Fruit fly (Drosophila melanogaster): ENCODE data around the gene Spn28Da.

Spn28Da gene

dm6 chr2L:7899949-7900348, 11.0 kb upstream of the Spn28Da start (continued):
- TF ChIP-seq CG2875 (GFP tag; optimal IDR thresholded peaks at IDR 0.05) (no peak), Deaf1 (tag; optimal IDR thresholded peaks at IDR 0.05) (no peak), nom (GFP tag; optimal IDR thresholded peaks at IDR 0.05) (peak; percentile 94), tx (GFP tag; optimal IDR thresholded peaks at IDR 0.05) (no peak), H2.0 (GFP tag; IDR thresholded peaks at IDR 0.05) (no peak), CG7271 (tag; optimal IDR thresholded peaks at IDR 0.05) (no peak), prd (optimal IDR thresholded peaks at IDR 0.05) (no peak), prd (GFP tag; IDR thresholded peaks at IDR 0.05) (peak; percentile 12; the same call in 1 of the 3 replicates), Hmx (GFP tag; optimal IDR thresholded peaks at IDR 0.05) (no peak), YL-1 (GFP tag; optimal IDR thresholded peaks at IDR 0.05) (no peak), Mes4 (GFP tag; optimal IDR thresholded peaks at IDR 0.05) (no peak), fu2 (GFP tag; optimal IDR thresholded peaks at IDR 0.05) (no peak), CG7372 (GFP tag; IDR thresholded peaks at IDR 0.05) (no peak), aop (GFP tag; IDR thresholded peaks at IDR 0.05) (no peak), ci (GFP tag; IDR thresholded peaks at IDR 0.05) (0 out of 3 replicates have a peak, but pooled peaks have one; percentile 23), CG1529 (GFP tag; optimal IDR thresholded peaks at IDR 0.05) (no peak), Ravus (GFP tag; IDR thresholded peaks at IDR 0.05) (no peak), sens (GFP tag) (peak; percentile 70), CG12659 (GFP tag; optimal IDR thresholded peaks at IDR 0.05) (no peak), row (GFP tag; IDR thresholded peaks at IDR 0.05) (no peak), Dek (tag; optimal IDR thresholded peaks at IDR 0.05) (no peak), oc (tag; optimal IDR thresholded peaks at IDR 0.05) (no peak), dmrt99B (tag; optimal IDR thresholded peaks at IDR 0.05) (peak; percentile 48), HLH4C (GFP tag; IDR thresholded peaks at IDR 0.05; ENCODE audit: partially characterized antibody) (no peak), p53 (GFP tag; optimal IDR thresholded peaks at IDR 0.05) (no peak), al (GFP tag; IDR thresholded peaks at IDR 0.05) (no peak), bsh (GFP tag; optimal IDR thresholded peaks at IDR 0.05) (peak in 1 of 2 experiments; percentile 93), Drgx (GFP tag; IDR thresholded peaks at IDR 0.05) (peak; percentile 88), crp (GFP tag; optimal IDR thresholded peaks at IDR 0.05) (no peak), Myb (GFP tag; optimal IDR thresholded peaks at IDR 0.05) (no peak), CG12299 (tag; optimal IDR thresholded peaks at IDR 0.05) (no peak)

dm6 chr2L:7899108-7899507, 10.2 kb upstream of the Spn28Da start:
- peak; percentile 63 for TF ChIP-seq Drgx (GFP tag; IDR thresholded peaks at IDR 0.05)
- TF ChIP-seq NfI (GFP tag; optimal IDR thresholded peaks at IDR 0.05), result no peak
- no peak for TF ChIP-seq slou (GFP tag; optimal IDR thresholded peaks at IDR 0.05)

DNA sequence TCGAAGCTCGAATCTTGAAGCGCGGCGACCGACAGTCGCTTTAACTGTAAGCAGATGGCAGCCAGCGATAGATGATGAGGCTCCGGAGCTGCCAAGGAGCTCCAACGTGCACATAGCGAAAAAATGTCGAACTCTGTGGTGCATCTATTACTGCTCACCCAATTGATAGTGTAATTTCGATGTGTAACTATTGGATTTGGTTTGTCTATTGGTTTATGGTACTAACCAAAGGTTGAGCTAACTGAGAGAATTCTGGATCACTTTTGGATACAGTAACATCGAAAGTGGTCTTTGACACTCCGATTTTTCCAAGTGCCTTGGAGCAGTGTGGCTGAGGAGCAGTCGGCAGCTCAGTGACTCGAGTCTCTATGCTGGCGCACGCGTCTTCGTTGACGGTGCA, 9.7 kb upstream of the Spn28Da start:
- TF ChIP-seq Ets65A (GFP tag), result peak; percentile 64
- peak; percentile 56 for TF ChIP-seq nom (GFP tag; optimal IDR thresholded peaks at IDR 0.05)
- no peak for TF ChIP-seq ranshi (GFP tag; IDR thresholded peaks at IDR 0.05)
- peak; percentile 82 for TF ChIP-seq Drgx (GFP tag; IDR thresholded peaks at IDR 0.05)
- TF ChIP-seq cg (GFP tag; optimal IDR thresholded peaks at IDR 0.05), result no peak
- peak in 1 of 2 experiments; percentile 72 for TF ChIP-seq bsh (GFP tag; optimal IDR thresholded peaks at IDR 0.05)

dm6 chr2L:7897245-7897644, 8.3 kb upstream of the Spn28Da start:
- TF ChIP-seq sim (GFP tag; IDR thresholded peaks at IDR 0.05) (no peak), Drgx (GFP tag; IDR thresholded peaks at IDR 0.05) (peak; percentile 44; the same call in 1 of the 2 replicates)

All from whole organism, embryonic.